Fruit fly (Drosophila melanogaster) whole organism, wandering third instar larva: ENCODE measurements around the gene Gs2.

Experiments used
- Abd-B ChIP-seq: fragments of >200 bp; optimal IDR thresholded peaks from 2 replicates; lab custom pipeline; 2017; ENCODE audit warnings: missing biosample characterization, missing genetic modification characterization
- CG32264 ChIP-seq: fragments of 200-800 bp; sonication (Bioruptor generic); optimal IDR thresholded peaks from 2 replicates; lab custom pipeline; 2016; ENCODE audit warnings: missing biosample characterization, missing genetic modification characterization
- CG9705 ChIP-seq: fragments of 200-800 bp; sonication (Bioruptor generic); optimal IDR thresholded peaks from 2 replicates; lab custom pipeline; 2018; ENCODE audit warnings: missing biosample characterization, mild to moderate bottlenecking, missing genetic modification characterization
- CrebA ChIP-seq: fragments of 200-800 bp; sonication (Bioruptor generic); optimal IDR thresholded peaks from 2 replicates; lab custom pipeline; 2016; ENCODE audit warnings: missing biosample characterization, mild to moderate bottlenecking, missing genetic modification characterization, borderline replicate concordance
- Dfd ChIP-seq: fragments of >200 bp; optimal IDR thresholded peaks from 2 replicates; lab custom pipeline; 2017; ENCODE audit warnings: missing biosample characterization, missing genetic modification characterization
- Dif ChIP-seq: fragments of 200-275, 200-300 bp; sonication (Bioruptor generic); optimal IDR thresholded peaks from 2 replicates; lab custom pipeline; 2018; ENCODE audit warnings: missing biosample characterization, missing genetic modification characterization; ENCODE audit not compliant: partially characterized antibody
- GATAd ChIP-seq: sonication (Bioruptor generic); optimal IDR thresholded peaks from 2 replicates; lab custom pipeline; 2016; ENCODE audit warnings: missing biosample characterization, missing genetic modification characterization
- HLH106 ChIP-seq: fragments of 200-800 bp; optimal IDR thresholded peaks from 3 replicates; lab custom pipeline; 2019; ENCODE audit warnings: missing biosample characterization, mild to moderate bottlenecking, missing genetic modification characterization, moderate library complexity
- Hnf4 ChIP-seq: fragments of 200-800 bp; sonication (Bioruptor generic); optimal IDR thresholded peaks from 2 replicates; lab custom pipeline; 2016; ENCODE audit warnings: missing biosample characterization, mild to moderate bottlenecking, missing genetic modification characterization
- Hr78 ChIP-seq: fragments of >200 bp; optimal IDR thresholded peaks from 2 replicates; lab custom pipeline; 2017; ENCODE audit warnings: missing biosample characterization, missing genetic modification characterization
- Hr83 ChIP-seq: fragments of 200-300 bp; sonication (Bioruptor generic); optimal IDR thresholded peaks from 2 replicates; lab custom pipeline; 2016; ENCODE audit warnings: missing biosample characterization, mild to moderate bottlenecking, missing genetic modification characterization, moderate library complexity; ENCODE audit not compliant: poor library complexity, severe bottlenecking
- Jra ChIP-seq: sonication (Bioruptor generic); optimal IDR thresholded peaks from 2 replicates; lab custom pipeline; 2016; ENCODE audit warnings: missing biosample characterization, missing genetic modification characterization
- Mio ChIP-seq: sonication (Bioruptor generic); optimal IDR thresholded peaks from 2 replicates; lab custom pipeline; 2016; ENCODE audit warnings: missing biosample characterization, missing genetic modification characterization
- Myc ChIP-seq: fragments of >200 bp; optimal IDR thresholded peaks from 2 replicates; lab custom pipeline; 2017
- N ChIP-seq: fragments of >200 bp; optimal IDR thresholded peaks from 2 replicates; lab custom pipeline; 2018; ENCODE audit warnings: missing biosample characterization, missing external identifiers, missing genetic modification characterization
- OdsH ChIP-seq: fragments of 200-800 bp; sonication (Bioruptor generic); optimal IDR thresholded peaks from 2 replicates; lab custom pipeline; 2016; ENCODE audit warnings: missing biosample characterization, mild to moderate bottlenecking, missing genetic modification characterization
- Rel ChIP-seq, 2 experiments: fragments of 200-800 bp; sonication (Bioruptor generic) in 1 of 2; optimal IDR thresholded peaks; 2 replicates in 1 of 2; 3 replicates in 1 of 2; lab custom pipeline; 2016 to 2019; ENCODE audit warnings: mild to moderate bottlenecking in 2 of 2, missing biosample characterization in 2 of 2, missing genetic modification characterization in 2 of 2, moderate library complexity in 1 of 2
- Sp1 ChIP-seq: fragments of 200-800 bp; sonication (Bioruptor generic); optimal IDR thresholded peaks from 3 replicates; lab custom pipeline; 2019; ENCODE audit warnings: missing biosample characterization, mild to moderate bottlenecking, missing genetic modification characterization, moderate library complexity
- Vsx2 ChIP-seq: fragments of 200-300, 225-300 bp; sonication (Bioruptor generic); optimal IDR thresholded peaks from 2 replicates; lab custom pipeline; 2018; ENCODE audit warnings: missing biosample characterization, missing genetic modification characterization; ENCODE audit not compliant: partially characterized antibody
- br ChIP-seq: fragments of 200-800 bp; sonication (Bioruptor generic); optimal IDR thresholded peaks from 2 replicates; lab custom pipeline; 2016; ENCODE audit warnings: missing biosample characterization, missing genetic modification characterization
- brk ChIP-seq: fragments of 200-800 bp; sonication (Bioruptor generic); optimal IDR thresholded peaks from 2 replicates; lab custom pipeline; 2016; ENCODE audit warnings: missing biosample characterization, mild to moderate bottlenecking, missing genetic modification characterization
- dl ChIP-seq, 2 experiments: fragments of 175-275, 200-275 bp in 1 of 2; fragments of 200-275 bp in 1 of 2; sonication (Bioruptor generic); optimal IDR thresholded peaks; lab custom pipeline; 2018; ENCODE audit warnings: mild to moderate bottlenecking in 2 of 2, missing biosample characterization in 2 of 2, missing genetic modification characterization in 2 of 2, moderate library complexity in 2 of 2; ENCODE audit not compliant: partially characterized antibody in 2 of 2, insufficient read depth in 1 of 2
- dmrt93B ChIP-seq: fragments of 200-800 bp; sonication (Bioruptor generic); optimal IDR thresholded peaks from 2 replicates; lab custom pipeline; 2018; ENCODE audit warnings: missing biosample characterization, mild to moderate bottlenecking, missing genetic modification characterization
- dsf ChIP-seq: sonication (Bioruptor generic); optimal IDR thresholded peaks from 2 replicates; lab custom pipeline; 2016; ENCODE audit warnings: missing biosample characterization, missing genetic modification characterization, borderline replicate concordance
- ey ChIP-seq: fragments of 200-800 bp; sonication (Bioruptor generic); optimal IDR thresholded peaks from 2 replicates; lab custom pipeline; 2016; ENCODE audit warnings: missing biosample characterization, missing genetic modification characterization
- foxo ChIP-seq, 2 experiments: fragments of 200-800 bp; sonication (Bioruptor generic); optimal IDR thresholded peaks; 2 replicates in 1 of 2; 3 replicates in 1 of 2; lab custom pipeline; 2016 to 2017; ENCODE audit warnings: missing biosample characterization in 2 of 2, missing genetic modification characterization in 2 of 2
- fru ChIP-seq: fragments of 200-800 bp; sonication (Bioruptor generic); optimal IDR thresholded peaks from 3 replicates; lab custom pipeline; 2016; ENCODE audit warnings: missing biosample characterization, mild to moderate bottlenecking, missing genetic modification characterization
- h ChIP-seq: fragments of 200-800 bp; sonication (Bioruptor generic); optimal IDR thresholded peaks from 3 replicates; lab custom pipeline; 2016; ENCODE audit warnings: missing biosample characterization, mild to moderate bottlenecking, missing genetic modification characterization
- jim ChIP-seq: fragments of 175-275, 200-325 bp; sonication (Bioruptor generic); optimal IDR thresholded peaks from 2 replicates; lab custom pipeline; 2016; ENCODE audit warnings: missing biosample characterization, mild to moderate bottlenecking, missing genetic modification characterization
- lola ChIP-seq: fragments of >200 bp; optimal IDR thresholded peaks from 2 replicates; lab custom pipeline; 2017; ENCODE audit warnings: missing biosample characterization, missing genetic modification characterization
- pan ChIP-seq: fragments of >200 bp; optimal IDR thresholded peaks from 2 replicates; lab custom pipeline; 2017
- psq ChIP-seq: fragments of 200-800 bp; sonication (Bioruptor generic); optimal IDR thresholded peaks from 3 replicates; lab custom pipeline; 2017; ENCODE audit warnings: missing biosample characterization, mild to moderate bottlenecking, missing genetic modification characterization, moderate library complexity
- rgr ChIP-seq: fragments of 200-800 bp; sonication (Bioruptor generic); optimal IDR thresholded peaks from 3 replicates; lab custom pipeline; 2016; ENCODE audit warnings: missing biosample characterization, mild to moderate bottlenecking, missing genetic modification characterization
- sage ChIP-seq: fragments of 200-800 bp; sonication (Bioruptor generic); optimal IDR thresholded peaks from 2 replicates; lab custom pipeline; 2016; ENCODE audit warnings: missing biosample characterization, mild to moderate bottlenecking, missing genetic modification characterization
- sv ChIP-seq: fragments of 200-800 bp; sonication (Bioruptor generic); optimal IDR thresholded peaks from 3 replicates; lab custom pipeline; 2016; ENCODE audit warnings: missing biosample characterization, missing genetic modification characterization
- tai ChIP-seq: sonication (Bioruptor generic); optimal IDR thresholded peaks from 2 replicates; lab custom pipeline; 2016; ENCODE audit warnings: missing biosample characterization, missing genetic modification characterization
- usp ChIP-seq: fragments of >200 bp; optimal IDR thresholded peaks from 2 replicates; lab custom pipeline; 2017; ENCODE audit warnings: missing biosample characterization, missing genetic modification characterization
- woc ChIP-seq: sonication (Bioruptor generic); optimal IDR thresholded peaks from 2 replicates; lab custom pipeline; 2016; ENCODE audit warnings: missing biosample characterization, mild to moderate bottlenecking, missing genetic modification characterization

Gs2 gene

DNA sequence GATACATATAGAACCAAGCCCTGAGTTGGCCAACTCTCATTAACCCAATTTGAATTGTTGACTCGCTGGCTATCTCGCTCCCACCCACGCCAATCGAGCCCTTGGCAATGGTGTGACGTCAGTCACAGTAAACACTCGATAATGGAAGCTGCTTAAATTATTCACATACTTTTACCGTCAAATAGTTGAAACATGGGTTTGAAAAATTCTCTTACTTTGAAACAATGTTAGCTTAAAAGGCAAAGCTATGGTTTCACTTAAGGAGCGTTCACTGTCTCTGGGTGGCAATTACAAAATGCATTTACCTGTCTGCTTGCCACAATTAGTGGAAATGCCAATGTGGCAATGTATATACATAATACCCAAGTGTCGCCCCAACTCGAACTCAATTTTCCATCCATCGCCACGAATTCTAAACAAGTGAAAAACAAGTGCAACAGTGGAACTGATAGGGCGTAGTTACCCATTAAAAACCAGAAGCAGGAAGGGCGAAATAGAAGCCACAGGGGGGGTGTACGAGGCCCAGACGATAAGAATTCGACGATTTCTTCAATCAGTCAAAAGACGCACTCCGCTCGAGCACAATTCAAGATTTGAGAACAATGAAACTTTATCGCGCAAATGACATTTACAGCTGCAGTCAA, 27.0 kb downstream of the Gs2 start:
- no peak for TF ChIP-seq pan
- peak in 1 of 2 experiments; percentile 85 for TF ChIP-seq foxo (GFP tag; optimal IDR thresholded peaks at IDR 0.05; lab: Kevin White, UChicago)
- TF ChIP-seq Hr78 (GFP tag; lab: Kevin White, UChicago), result no peak
- TF ChIP-seq Hr83, result no peak
- no peak for TF ChIP-seq usp (GFP tag; lab: Kevin White, UChicago)
- TF ChIP-seq Myc, result no peak
- peak; percentile 88 for TF ChIP-seq fru (GFP tag; lab: Kevin White, UChicago)
- no peak for TF ChIP-seq Abd-B (GFP tag; lab: Kevin White, UChicago)
- TF ChIP-seq lola (GFP tag; lab: Kevin White, UChicago), result no peak
- TF ChIP-seq rgr (GFP tag; lab: Kevin White, UChicago), result peak; percentile 75
- TF ChIP-seq psq (GFP tag; lab: Kevin White, UChicago), result peak; percentile 70
- no peak for TF ChIP-seq N (GFP tag; lab: Kevin White, UChicago)
- peak; percentile 68 for TF ChIP-seq tai (GFP tag; lab: Kevin White, UChicago)
- peak; percentile 76 for TF ChIP-seq dmrt93B (GFP tag; lab: Kevin White, UChicago)
- TF ChIP-seq brk (GFP tag; lab: Kevin White, UChicago), result peak; percentile 34
- peak; percentile 87 for TF ChIP-seq Sp1 (GFP tag; lab: Kevin White, UChicago)
- TF ChIP-seq OdsH (GFP tag; lab: Kevin White, UChicago), result peak; percentile 68
- peak; percentile 78 for TF ChIP-seq CG9705 (GFP tag; lab: Kevin White, UChicago)
- peak; percentile 30 for TF ChIP-seq Mio (GFP tag; lab: Kevin White, UChicago)
- TF ChIP-seq HLH106 (tag; lab: Kevin White, UChicago), result peak; percentile 88
- no peak for TF ChIP-seq Vsx2
- TF ChIP-seq dsf (GFP tag; lab: Kevin White, UChicago), result no peak
- peak; percentile 87 for TF ChIP-seq br (GFP tag; lab: Kevin White, UChicago)
- TF ChIP-seq Dif, result no peak
- no peak for TF ChIP-seq CrebA (GFP tag; lab: Kevin White, UChicago)
- TF ChIP-seq woc (GFP tag; lab: Kevin White, UChicago), result peak; percentile 59
- TF ChIP-seq h (GFP tag; lab: Kevin White, UChicago), result peak; percentile 88
- no peak for TF ChIP-seq dl (GFP tag; optimal IDR thresholded peaks at IDR 0.05; lab: Kevin White, UChicago; ENCODE audit: insufficient read depth in 1 of 2, partially characterized antibody in 2 of 2)
- TF ChIP-seq jim, result no peak
- TF ChIP-seq Rel (GFP tag; optimal IDR thresholded peaks at IDR 0.05; lab: Kevin White, UChicago), result no peak
- peak; percentile 71 for TF ChIP-seq Rel (tag; optimal IDR thresholded peaks at IDR 0.05; lab: Kevin White, UChicago)
- TF ChIP-seq sage (GFP tag; lab: Kevin White, UChicago), result peak; percentile 24
- TF ChIP-seq Jra (GFP tag; lab: Kevin White, UChicago), result no peak
- TF ChIP-seq sv (GFP tag; lab: Kevin White, UChicago), result peak; percentile 36
- peak; percentile 63 for TF ChIP-seq CG32264
- peak; percentile 88 for TF ChIP-seq ey
- no peak for TF ChIP-seq GATAd
- no peak for TF ChIP-seq Dfd (GFP tag; lab: Kevin White, UChicago)
- TF ChIP-seq Hnf4 (GFP tag; lab: Kevin White, UChicago), result peak; percentile 79

- no peak for TF ChIP-seq br (GFP tag; lab: Kevin White, UChicago)
- no peak for TF ChIP-seq Jra (GFP tag; lab: Kevin White, UChicago)
- no peak for TF ChIP-seq rgr (GFP tag; lab: Kevin White, UChicago)
- TF ChIP-seq sage (GFP tag; lab: Kevin White, UChicago), result no peak
Observed at dm6 chrX:11450406-11450805, 27.8 kb downstream of the Gs2 start.
